Worm (Caenorhabditis elegans): ENCODE data around the gene ugt-43.
A peak's percentile ranks its signal among the peaks of the same experiment; 100 is the strongest.

The ugt-43 gene

DNA sequence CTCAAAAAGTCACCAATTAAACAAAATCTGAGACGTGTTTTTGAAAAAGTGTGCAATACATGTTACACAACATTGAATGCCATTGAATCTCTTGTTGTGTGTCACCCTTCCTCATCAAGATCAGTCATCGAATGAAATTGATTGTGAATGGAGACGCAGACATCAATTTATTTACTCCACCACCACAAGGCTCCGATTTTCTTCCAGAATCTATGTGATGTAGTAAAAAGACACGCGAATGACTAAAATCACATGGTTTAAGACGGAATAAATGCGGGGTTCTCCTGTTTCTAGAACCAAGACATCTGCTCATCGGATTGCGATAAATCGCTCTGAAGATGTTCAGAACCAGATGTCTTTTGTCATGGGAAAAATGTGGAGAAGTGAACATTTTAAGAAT lies 48.4 kb downstream of the ugt-43 start:
- TF ChIP-seq ekl-4 (GFP tag; IDR thresholded peaks at IDR 0.05): no peak
- no peak for TF ChIP-seq aptf-3 (GFP tag; IDR thresholded peaks at IDR 0.05)
- TF ChIP-seq madf-8 (GFP tag; conservative IDR thresholded peaks at IDR 0.05): no peak
- TF ChIP-seq zfh-2 (GFP tag; conservative IDR thresholded peaks at IDR 0.05): no peak
- TF ChIP-seq die-1 (tag; optimal IDR thresholded peaks at IDR 0.05): no peak
- no peak for TF ChIP-seq ceh-100 (GFP tag; IDR thresholded peaks at IDR 0.05)
- no peak for TF ChIP-seq T07F8.4 (tag; optimal IDR thresholded peaks at IDR 0.05)
- TF ChIP-seq ets-4 (GFP tag; optimal IDR thresholded peaks at IDR 0.05): no peak
- TF ChIP-seq snpc-4 (GFP tag; optimal IDR thresholded peaks at IDR 0.05): no peak
- TF ChIP-seq snpc-4 (tag; optimal IDR thresholded peaks at IDR 0.05): no peak
- no peak for TF ChIP-seq ztf-18 (tag; optimal IDR thresholded peaks at IDR 0.05)
- TF ChIP-seq hsf-1 (GFP tag; IDR thresholded peaks at IDR 0.05): no peak
- no peak for TF ChIP-seq unc-130 (GFP tag; optimal IDR thresholded peaks at IDR 0.05)

DNA sequence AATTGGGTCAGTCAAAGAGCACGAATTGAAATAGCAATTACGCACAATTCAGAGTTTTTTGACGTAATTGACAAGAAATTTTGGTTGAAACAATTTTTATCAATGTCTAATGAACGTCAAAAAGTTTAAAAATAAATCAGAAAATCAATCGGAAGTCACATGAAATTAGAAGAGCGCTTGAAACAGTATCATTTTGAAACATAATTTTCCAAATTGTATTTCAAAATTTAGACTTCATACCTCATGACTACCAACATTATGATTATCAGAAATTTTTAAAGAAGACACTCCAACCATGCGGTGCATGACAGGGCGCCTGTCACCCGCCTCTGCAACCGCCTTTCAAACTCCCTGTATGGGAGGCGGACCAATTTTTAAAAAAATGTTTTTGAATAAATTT lies 48.9 kb downstream of the ugt-43 start:
- TF ChIP-seq F23B12.7 (tag; optimal IDR thresholded peaks at IDR 0.05; ENCODE audit: insufficient read depth) (no peak), hmg-1.2 (GFP tag; IDR thresholded peaks at IDR 0.05) (no peak), cebp-1 (GFP tag; IDR thresholded peaks at IDR 0.05) (no peak), cebp-1 (tag; optimal IDR thresholded peaks at IDR 0.05) (peak; percentile 57), ztf-26 (tag; optimal IDR thresholded peaks at IDR 0.05) (no peak), lag-1 (GFP tag; IDR thresholded peaks at IDR 0.05) (no peak), aptf-3 (GFP tag; IDR thresholded peaks at IDR 0.05) (no peak), unc-62 (GFP tag; optimal IDR thresholded peaks at IDR 0.05) (peak; percentile 56), F39B2.1 (GFP tag; IDR thresholded peaks at IDR 0.05) (no peak), pbrm-1 (GFP tag; IDR thresholded peaks at IDR 0.05) (no peak), nhr-90 (tag; optimal IDR thresholded peaks at IDR 0.05) (no peak), nhr-80 (tag; optimal IDR thresholded peaks at IDR 0.05) (peak; percentile 57), attf-6 (GFP tag; IDR thresholded peaks at IDR 0.05) (no peak), let-526 (GFP tag; IDR thresholded peaks at IDR 0.05) (no peak), pha-4 (tag; optimal IDR thresholded peaks at IDR 0.05) (no peak), sptf-2 (GFP tag; optimal IDR thresholded peaks at IDR 0.05) (no peak), mxl-1 (tag; optimal IDR thresholded peaks at IDR 0.05) (no peak)

DNA sequence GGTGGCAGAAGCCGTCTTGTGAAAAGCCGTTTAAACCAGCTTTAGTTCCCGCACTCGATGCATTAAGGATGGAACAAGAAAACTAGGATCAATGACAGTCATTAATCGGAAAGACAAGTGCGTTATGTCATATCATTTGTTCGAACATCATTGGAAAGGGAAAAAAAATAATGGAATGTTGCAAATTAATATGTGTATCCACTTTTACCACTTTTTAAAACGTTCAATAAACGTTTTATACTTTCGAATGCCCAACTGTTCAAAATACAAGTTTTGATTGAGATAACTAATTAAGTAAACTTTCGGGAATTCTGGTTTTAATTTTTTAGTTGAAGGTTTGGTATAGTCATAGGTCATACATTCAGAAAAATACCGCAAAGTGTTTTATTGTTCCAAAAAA lies 50.7 kb downstream of the ugt-43 start, which contains the start of gene C02F4.4:
Gene C02F4.4 (minus strand): TSS at position 101 of the 400 bp plus-strand sequence.
- TF ChIP-seq Y79H2A.3 (GFP tag; conservative IDR thresholded peaks at IDR 0.05): no peak
- TF ChIP-seq T26A5.8 (tag; optimal IDR thresholded peaks at IDR 0.05): no peak
- TF ChIP-seq C06A6.2 (GFP tag; conservative IDR thresholded peaks at IDR 0.05): no peak
- no peak for TF ChIP-seq nfya-2 (GFP tag; IDR thresholded peaks at IDR 0.05)

All from whole organism, young adult.